Worm (Caenorhabditis elegans) whole organism, midembryonic: ENCODE results near the gene lip-1.

Experiments used
- T22C8.4 ChIP-seq: fragments of 200-800 bp; sonication (Bioruptor generic); IDR thresholded peaks from 2 replicates; pipeline ENCODE4 v1.3.6; 2022; ENCODE audit warnings: missing genetic modification characterization, missing compliant biosample characterization
- klf-2 ChIP-seq: fragments of 200-800 bp; sonication (Bioruptor generic); conservative IDR thresholded peaks from 2 replicates; pipeline ENCODE4 v1.3.6; 2022; ENCODE audit warnings: missing genetic modification reagents, missing genetic modification characterization, missing compliant biosample characterization
- ref-1 ChIP-seq: fragments of 200-800 bp; sonication (Bioruptor generic); conservative IDR thresholded peaks from 2 replicates; pipeline ENCODE4 v1.3.6; 2022; ENCODE audit warnings: missing genetic modification reagents, missing genetic modification characterization, missing compliant biosample characterization
- tab-1 ChIP-seq: fragments of 200-800 bp; sonication (Bioruptor generic); IDR thresholded peaks from 2 replicates; pipeline ENCODE4 v1.3.6; 2022; ENCODE audit warnings: missing genetic modification characterization, missing compliant biosample characterization

- TF ChIP-seq klf-2 (GFP tag; lab: Robert Waterston, UW) (no peak), tab-1 (GFP tag; lab: Robert Waterston, UW) (no peak), T22C8.4 (GFP tag; lab: Robert Waterston, UW) (no peak), ref-1 (GFP tag; lab: Robert Waterston, UW) (no peak)
Observed at ce11 chrIV:6809756-6810155, 33.0 kb upstream of the lip-1 start.
